Fruit fly (Drosophila melanogaster): Measurements from ENCODE around the gene CG34165.

Gene CG34165

DNA sequence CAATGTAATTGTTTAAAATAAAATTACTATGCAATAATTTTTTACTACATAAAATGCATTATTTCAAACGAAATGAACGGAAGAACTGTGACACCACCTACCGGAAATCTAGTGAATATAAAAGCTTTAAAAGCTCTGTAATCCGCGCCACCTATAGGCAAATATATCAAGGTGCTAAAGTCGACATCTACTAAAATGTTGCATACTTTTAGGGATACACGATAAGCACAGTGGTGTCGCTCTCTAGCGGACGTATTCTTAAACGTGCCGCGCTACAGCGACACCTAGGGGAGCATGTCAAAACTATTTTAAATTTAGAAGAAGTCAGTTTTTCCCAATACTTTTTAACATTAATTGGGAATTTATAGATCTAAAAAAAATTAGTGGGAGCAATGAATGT lies 7.4 kb upstream of the CG34165 start (continued):
- no peak for TF ChIP-seq odd (GFP tag; optimal IDR thresholded peaks at IDR 0.05)
- TF ChIP-seq Spps (tag; optimal IDR thresholded peaks at IDR 0.05) = peak; percentile 16
- TF ChIP-seq zen2 (GFP tag; IDR thresholded peaks at IDR 0.05; ENCODE audit: partially characterized antibody) = no peak
- peak; percentile 68 for TF ChIP-seq tgo (GFP tag; IDR thresholded peaks at IDR 0.05)
- TF ChIP-seq phol (tag; optimal IDR thresholded peaks at IDR 0.05) = peak; percentile 55
- TF ChIP-seq CkIIα-i1 (GFP tag; IDR thresholded peaks at IDR 0.05) = no peak
- peak; percentile 16 for TF ChIP-seq Vsx1 (GFP tag; optimal IDR thresholded peaks at IDR 0.05)
- TF ChIP-seq CG11456 (GFP tag; IDR thresholded peaks at IDR 0.05) = peak; percentile 97
- peak in 1 of 2 experiments; percentile 84 for TF ChIP-seq prd (optimal IDR thresholded peaks at IDR 0.05)
- TF ChIP-seq prd (GFP tag; IDR thresholded peaks at IDR 0.05) = peak; percentile 84
- TF ChIP-seq chn (GFP tag; optimal IDR thresholded peaks at IDR 0.05) = peak; percentile 67
- TF ChIP-seq CG4854 (GFP tag; optimal IDR thresholded peaks at IDR 0.05) = peak; percentile 78
- TF ChIP-seq zfh2 (GFP tag; optimal IDR thresholded peaks at IDR 0.05) = no peak
- TF ChIP-seq CG13775 (GFP tag; optimal IDR thresholded peaks at IDR 0.05) = no peak
- peak; percentile 35; the same call in 1 of the 3 replicates for TF ChIP-seq Opbp (GFP tag; IDR thresholded peaks at IDR 0.05; ENCODE audit: partially characterized antibody)
- TF ChIP-seq cwo (GFP tag; optimal IDR thresholded peaks at IDR 0.05) = no peak
- TF ChIP-seq CG18476 (GFP tag; optimal IDR thresholded peaks at IDR 0.05) = peak; percentile 12
- TF ChIP-seq CG8944 (GFP tag; optimal IDR thresholded peaks at IDR 0.05) = peak; percentile 45
- TF ChIP-seq esg (GFP tag; conservative IDR thresholded peaks at IDR 0.05) = peak; percentile 56
- TF ChIP-seq CG1832 (GFP tag; optimal IDR thresholded peaks at IDR 0.05) = no peak
- peak; percentile 48 for TF ChIP-seq Ets97D (GFP tag; optimal IDR thresholded peaks at IDR 0.05)
- no peak for TF ChIP-seq Usf (GFP tag; optimal IDR thresholded peaks at IDR 0.05)
- no peak for TF ChIP-seq CG8388 (GFP tag; optimal IDR thresholded peaks at IDR 0.05)
- TF ChIP-seq CG7357 (GFP tag; IDR thresholded peaks at IDR 0.05) = peak; percentile 25; the same call in 1 of the 3 replicates
- TF ChIP-seq kay (GFP tag; optimal IDR thresholded peaks at IDR 0.05) = peak; percentile 62
- no peak for TF ChIP-seq CG34224 (GFP tag; IDR thresholded peaks at IDR 0.05; ENCODE audit: partially characterized antibody)
- no peak for TF ChIP-seq corto (GFP tag; optimal IDR thresholded peaks at IDR 0.05)
- peak; percentile 49 for TF ChIP-seq CG4328 (GFP tag; optimal IDR thresholded peaks at IDR 0.05)
- TF ChIP-seq salm (tag; optimal IDR thresholded peaks at IDR 0.05) = no peak
- TF ChIP-seq Elba2 (GFP tag; optimal IDR thresholded peaks at IDR 0.05) = peak; percentile 56
- TF ChIP-seq abd-A (tag; optimal IDR thresholded peaks at IDR 0.05) = no peak
- no peak for TF ChIP-seq hkb (optimal IDR thresholded peaks at IDR 0.05)
- peak; percentile 65 for TF ChIP-seq hkb (GFP tag; IDR thresholded peaks at IDR 0.05)
- TF ChIP-seq pfk (GFP tag; optimal IDR thresholded peaks at IDR 0.05) = peak; percentile 39
- peak; percentile 65 for TF ChIP-seq B-H2 (GFP tag; optimal IDR thresholded peaks at IDR 0.05)
- peak; percentile 56 for TF ChIP-seq CG7271 (tag; optimal IDR thresholded peaks at IDR 0.05)
- peak; percentile 56 for TF ChIP-seq Asciz (GFP tag; optimal IDR thresholded peaks at IDR 0.05)
- TF ChIP-seq dpn (GFP tag; optimal IDR thresholded peaks at IDR 0.05) = peak; percentile 74 to 87
- peak; percentile 83 for TF ChIP-seq slp2 (GFP tag; optimal IDR thresholded peaks at IDR 0.05)
- TF ChIP-seq CoRest (tag; optimal IDR thresholded peaks at IDR 0.05) = peak; percentile 59
- no peak for TF ChIP-seq crol (GFP tag; IDR thresholded peaks at IDR 0.05)
- TF ChIP-seq Meics (GFP tag; optimal IDR thresholded peaks at IDR 0.05) = peak; percentile 81
- TF ChIP-seq tin (GFP tag; optimal IDR thresholded peaks at IDR 0.05) = peak; percentile 89
- TF ChIP-seq CG6683 (GFP tag; optimal IDR thresholded peaks at IDR 0.05) = no peak
- no peak for TF ChIP-seq CG10147 (GFP tag; optimal IDR thresholded peaks at IDR 0.05)
- peak; percentile 85 for TF ChIP-seq CG1602 (GFP tag; optimal IDR thresholded peaks at IDR 0.05)
- TF ChIP-seq CG33557 (GFP tag; optimal IDR thresholded peaks at IDR 0.05) = no peak
- peak; percentile 76 for TF ChIP-seq NC2α (GFP tag; optimal IDR thresholded peaks at IDR 0.05)
- TF ChIP-seq CG7839 (tag; optimal IDR thresholded peaks at IDR 0.05) = peak; percentile 79
- no peak for TF ChIP-seq CG9797 (GFP tag; optimal IDR thresholded peaks at IDR 0.05)
- TF ChIP-seq Tbp (GFP tag; optimal IDR thresholded peaks at IDR 0.05) = no peak

All from whole organism, embryonic.